Worm (Caenorhabditis elegans): ENCODE measurements around the gene ZC8.6.

DNA sequence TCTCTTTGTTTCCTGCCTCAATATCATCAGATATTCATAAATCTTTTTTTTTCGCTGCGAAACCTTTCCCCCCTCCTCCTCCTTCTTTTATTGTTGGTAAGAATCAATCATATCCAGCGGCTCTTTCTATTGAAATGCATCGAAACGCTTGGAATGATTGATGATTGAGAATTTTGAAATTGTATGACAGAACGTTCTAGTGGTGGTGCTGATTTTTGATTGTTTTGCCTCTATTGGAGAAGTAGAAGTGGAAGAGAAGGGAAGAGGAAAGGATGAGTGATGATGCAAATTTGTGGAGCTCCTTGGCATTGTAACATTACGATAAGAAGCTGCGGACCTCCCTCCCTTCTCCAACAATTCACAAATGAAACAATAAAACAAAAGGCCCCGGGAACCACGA, 31.8 kb downstream of the ZC8.6 start:
- TF ChIP-seq him-1 (tag; optimal IDR thresholded peaks at IDR 0.05) (no peak), dao-5 (tag; optimal IDR thresholded peaks at IDR 0.05) (no peak), W03F9.2 (tag; optimal IDR thresholded peaks at IDR 0.05) (no peak)
